Worm (Caenorhabditis elegans) whole organism, young adult: ENCODE measurements around the gene C43H6.12.

Source experiments
- F57A8.1 ChIP-seq: fragments of 200-800 bp; sonication (Bioruptor generic); optimal IDR thresholded peaks from 2 replicates; lab custom pipeline; 2018; ENCODE audit warnings: mild to moderate bottlenecking, missing genetic modification characterization, moderate library complexity, missing compliant biosample characterization
- attf-3 ChIP-seq: fragments of 200-800 bp; sonication (Bioruptor generic); conservative IDR thresholded peaks from 2 replicates; pipeline ENCODE4 v1.3.6; 2022; ENCODE audit warnings: missing genetic modification reagents, missing genetic modification characterization, missing compliant biosample characterization
- bed-2 ChIP-seq: fragments of 200-800 bp; sonication (Bioruptor generic); IDR thresholded peaks from 2 replicates; pipeline ENCODE4 v1.3.6; 2022; ENCODE audit warnings: missing genetic modification reagents, missing genetic modification characterization, missing compliant biosample characterization
- cebp-2 ChIP-seq: fragments of 200-800 bp; sonication (Bioruptor generic); IDR thresholded peaks from 2 replicates; pipeline ENCODE4 v1.3.6; 2022; ENCODE audit warnings: missing genetic modification characterization, missing compliant biosample characterization
- ceh-58 ChIP-seq: fragments of 200-800 bp; sonication (Bioruptor generic); IDR thresholded peaks from 2 replicates; pipeline ENCODE4 v1.3.6; 2022; ENCODE audit warnings: missing genetic modification characterization, missing compliant biosample characterization
- efl-1 ChIP-seq: fragments of 150-350 bp; optimal IDR thresholded peaks from 2 replicates; lab custom pipeline; 2014; ENCODE audit warnings: missing biosample characterization, missing genetic modification reagents, missing genetic modification characterization
- egl-18 ChIP-seq: fragments of 200-800 bp; sonication (Bioruptor generic); IDR thresholded peaks from 2 replicates; pipeline ENCODE4 v1.3.6; 2022; ENCODE audit warnings: missing genetic modification reagents, missing genetic modification characterization, missing compliant biosample characterization
- pbrm-1 ChIP-seq: fragments of 200-800 bp; sonication (Bioruptor generic); IDR thresholded peaks from 2 replicates; pipeline ENCODE4 v1.3.6; 2022; ENCODE audit warnings: missing genetic modification reagents, missing genetic modification characterization, missing compliant biosample characterization
- pha-4 ChIP-seq: fragments of 150-350 bp; sonication (generic microtip); optimal IDR thresholded peaks from 2 replicates; lab custom pipeline; 2014; ENCODE audit warnings: missing biosample characterization, missing genetic modification reagents, missing genetic modification characterization

DNA sequence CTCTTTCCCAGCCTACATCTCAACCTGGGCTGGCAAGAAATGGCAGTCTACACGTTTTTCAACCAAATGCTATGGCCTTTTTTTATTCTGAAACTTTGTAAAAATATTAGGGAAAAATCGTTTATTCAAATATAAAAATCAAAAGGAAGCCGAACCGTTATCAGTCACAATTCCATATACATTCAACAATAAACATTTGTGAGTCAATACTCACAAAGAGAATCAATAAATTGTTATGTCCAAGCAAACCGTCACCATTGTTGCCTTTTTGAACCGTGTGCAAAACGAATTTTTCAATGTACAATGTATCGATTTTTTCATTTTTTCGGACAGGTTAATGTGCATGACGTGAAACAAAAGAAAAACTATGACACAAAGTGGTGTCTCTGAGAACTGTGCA is 40.3 kb upstream of the C43H6.12 start:
- no peak for TF ChIP-seq attf-3 (GFP tag; lab: Robert Waterston, UW)
- no peak for TF ChIP-seq pbrm-1 (GFP tag; lab: Robert Waterston, UW)
- TF ChIP-seq ceh-58: no peak
- TF ChIP-seq cebp-2: no peak
- TF ChIP-seq egl-18 (GFP tag; lab: Robert Waterston, UW): no peak
- no peak for TF ChIP-seq efl-1 (GFP tag; lab: Kevin White, UChicago)
- no peak for TF ChIP-seq pha-4 (tag; lab: Kevin White, UChicago)
- TF ChIP-seq F57A8.1 (GFP tag; lab: Kevin White, UChicago): no peak
- no peak for TF ChIP-seq bed-2
